Fruit fly (Drosophila melanogaster): ENCODE results near the gene rg.
A peak's percentile ranks its signal among the peaks of the same experiment; 100 is the strongest.

dm6 chrX:5044433-5045110, 41.0 kb upstream of the rg start:
- no peak for TF ChIP-seq CG9705 (GFP tag; optimal IDR thresholded peaks at IDR 0.05)
- TF ChIP-seq pan (optimal IDR thresholded peaks at IDR 0.05) = peak; percentile 59
- peak in 1 of 2 experiments; percentile 77 for TF ChIP-seq foxo (GFP tag; optimal IDR thresholded peaks at IDR 0.05)
- TF ChIP-seq Dfd (GFP tag; optimal IDR thresholded peaks at IDR 0.05) = no peak
- no peak for TF ChIP-seq jim (GFP tag; optimal IDR thresholded peaks at IDR 0.05)
- peak; percentile 45 for TF ChIP-seq HLH106 (tag; optimal IDR thresholded peaks at IDR 0.05)

All from whole organism, wandering third instar larva.